Fruit fly (Drosophila melanogaster) whole organism, prepupa: Measurements from ENCODE around the gene CG34357.

ENCODE experiments used
- CG31627 ChIP-seq: fragments of 200-800 bp; sonication (Bioruptor generic); optimal IDR thresholded peaks from 3 replicates; lab custom pipeline; 2016; ENCODE audit warnings: missing biosample characterization, missing genetic modification characterization
- Lpt ChIP-seq: fragments of 200-800 bp; sonication (Bioruptor generic); optimal IDR thresholded peaks from 3 replicates; lab custom pipeline; 2016; ENCODE audit warnings: missing biosample characterization, missing genetic modification characterization
- svp ChIP-seq: fragments of 200-800 bp; sonication (Bioruptor generic); peaks from one replicate; lab custom pipeline; 2016; ENCODE audit warnings: missing biosample characterization, missing genetic modification characterization

DNA sequence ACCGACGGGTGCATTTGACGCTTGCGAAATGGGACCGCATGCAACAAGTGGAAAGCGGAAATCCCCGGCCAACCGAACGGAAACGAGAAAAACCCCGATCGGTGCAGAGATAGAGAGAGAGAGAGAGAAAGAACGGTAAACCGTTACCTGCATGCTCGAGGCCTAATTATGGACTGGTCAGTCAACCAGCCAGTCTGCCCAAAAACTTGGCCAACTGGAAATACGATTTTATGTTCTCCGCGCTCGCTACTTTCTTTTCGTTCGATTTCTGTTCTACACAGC is 85.2 kb downstream of the CG34357 start:
- no peak for TF ChIP-seq svp (GFP tag; lab: Kevin White, UChicago)
- TF ChIP-seq Lpt (GFP tag; lab: Kevin White, UChicago), result no peak
- TF ChIP-seq CG31627 (GFP tag; lab: Kevin White, UChicago), result no peak
